Worm (Caenorhabditis elegans) whole organism, L3 larva: ENCODE data around the gene npr-36.

ENCODE experiments used
- R02D3.7 ChIP-seq: fragments of 150-350 bp; optimal IDR thresholded peaks from 2 replicates; lab custom pipeline; 2014; ENCODE audit warnings: missing biosample characterization, missing genetic modification characterization
- aly-2 ChIP-seq: fragments of 150-350 bp; optimal IDR thresholded peaks from 2 replicates; lab custom pipeline; 2014; ENCODE audit warnings: missing biosample characterization, missing genetic modification characterization
- ama-1 ChIP-seq: fragments of 150-350 bp; optimal IDR thresholded peaks from 2 replicates; lab custom pipeline; 2018
- ceh-16 ChIP-seq: sonication (generic microtip); optimal IDR thresholded peaks from 2 replicates; lab custom pipeline; 2017; ENCODE audit warnings: missing biosample characterization, missing genetic modification characterization
- ceh-82 ChIP-seq: fragments of 150-350 bp; optimal IDR thresholded peaks from 2 replicates; lab custom pipeline; 2014; ENCODE audit warnings: missing biosample characterization, missing genetic modification characterization
- ceh-9 ChIP-seq: sonication (generic microtip); optimal IDR thresholded peaks from 2 replicates; lab custom pipeline; 2018; ENCODE audit warnings: missing biosample characterization, missing genetic modification characterization
- daf-12 ChIP-seq: fragments of 150-350 bp; optimal IDR thresholded peaks from 2 replicates; lab custom pipeline; 2014; ENCODE audit warnings: missing biosample characterization, missing genetic modification reagents, missing genetic modification characterization
- egl-27 ChIP-seq: sonication (generic microtip); optimal IDR thresholded peaks from 4 replicates; lab custom pipeline; 2017; ENCODE audit warnings: missing biosample characterization, missing genetic modification reagents, missing genetic modification characterization
- egl-5 ChIP-seq: fragments of 150-350 bp; optimal IDR thresholded peaks from 2 replicates; lab custom pipeline; 2017; ENCODE audit warnings: missing biosample characterization, missing genetic modification reagents, missing genetic modification characterization, inconsistent platforms
- elt-2 ChIP-seq: sonication (generic microtip); optimal IDR thresholded peaks from 2 replicates; lab custom pipeline; 2016; ENCODE audit warnings: missing genetic modification reagents, mild to moderate bottlenecking, missing genetic modification characterization, missing compliant biosample characterization
- fkh-10 ChIP-seq: sonication (generic microtip); optimal IDR thresholded peaks from 2 replicates; lab custom pipeline; 2017; ENCODE audit warnings: missing biosample characterization, missing genetic modification reagents, missing genetic modification characterization
- fkh-2 ChIP-seq: fragments of 150-350 bp; optimal IDR thresholded peaks from 2 replicates; lab custom pipeline; 2014; ENCODE audit warnings: missing biosample characterization, missing genetic modification reagents, missing genetic modification characterization
- fos-1 ChIP-seq: fragments of 150-350 bp; optimal IDR thresholded peaks from 2 replicates; lab custom pipeline; 2014; ENCODE audit warnings: missing biosample characterization, missing genetic modification characterization
- hmg-11 ChIP-seq: sonication (generic microtip); optimal IDR thresholded peaks from 2 replicates; lab custom pipeline; 2016; ENCODE audit warnings: missing genetic modification characterization, missing compliant biosample characterization
- jun-1 ChIP-seq: fragments of 150-350 bp; optimal IDR thresholded peaks from 2 replicates; lab custom pipeline; 2014; ENCODE audit warnings: missing biosample characterization, missing genetic modification reagents, missing genetic modification characterization
- lin-15B ChIP-seq: fragments of 150-350 bp; optimal IDR thresholded peaks from 2 replicates; lab custom pipeline; 2014; ENCODE audit warnings: missing biosample characterization, missing genetic modification characterization
- lsy-12 ChIP-seq: sonication (generic microtip); optimal IDR thresholded peaks from 2 replicates; lab custom pipeline; 2016; ENCODE audit warnings: mild to moderate bottlenecking, missing genetic modification characterization, missing compliant biosample characterization
- mdl-1 ChIP-seq: fragments of 150-350 bp; optimal IDR thresholded peaks from 2 replicates; lab custom pipeline; 2014; ENCODE audit warnings: missing biosample characterization, missing genetic modification characterization
- mml-1 ChIP-seq: fragments of 150-350 bp; sonication (generic microtip); optimal IDR thresholded peaks from 3 replicates; lab custom pipeline; 2014; ENCODE audit warnings: missing biosample characterization, missing genetic modification characterization
- nfya-1 ChIP-seq: sonication (generic microtip); optimal IDR thresholded peaks from 2 replicates; lab custom pipeline; 2017; ENCODE audit warnings: missing genetic modification characterization, mild to moderate bottlenecking, missing compliant biosample characterization, antibody characterized with exemption, moderate library complexity; ENCODE audit not compliant: insufficient read depth
- nhr-12 ChIP-seq: fragments of 150-350 bp; optimal IDR thresholded peaks from 2 replicates; lab custom pipeline; 2014; ENCODE audit warnings: missing biosample characterization, missing genetic modification characterization
- nhr-23 ChIP-seq: fragments of 150-350 bp; optimal IDR thresholded peaks from 2 replicates; lab custom pipeline; 2014; ENCODE audit warnings: missing biosample characterization, missing genetic modification reagents, missing genetic modification characterization
- nhr-237 ChIP-seq: fragments of 150-350 bp; optimal IDR thresholded peaks from 2 replicates; lab custom pipeline; 2014; ENCODE audit warnings: missing biosample characterization, missing genetic modification characterization
- nhr-25 ChIP-seq: sonication (generic microtip); optimal IDR thresholded peaks from 2 replicates; lab custom pipeline; 2017; ENCODE audit warnings: missing biosample characterization, missing genetic modification characterization
- nhr-28 ChIP-seq: fragments of 150-350 bp; optimal IDR thresholded peaks from 2 replicates; lab custom pipeline; 2014; ENCODE audit warnings: missing biosample characterization, missing genetic modification characterization
- nhr-43 ChIP-seq: sonication (generic microtip); optimal IDR thresholded peaks from 2 replicates; lab custom pipeline; 2016; ENCODE audit warnings: mild to moderate bottlenecking, missing genetic modification characterization, missing compliant biosample characterization; ENCODE audit not compliant: poor library complexity, severe bottlenecking
- nhr-67 ChIP-seq: fragments of 150-350 bp; optimal IDR thresholded peaks from 2 replicates; lab custom pipeline; 2014; ENCODE audit warnings: missing biosample characterization, missing genetic modification characterization
- nhr-77 ChIP-seq: fragments of 150-350 bp; optimal IDR thresholded peaks from 2 replicates; lab custom pipeline; 2014; ENCODE audit warnings: missing biosample characterization, missing genetic modification characterization
- pha-4 ChIP-seq: fragments of 150-350 bp; optimal IDR thresholded peaks from 2 replicates; lab custom pipeline; 2014; ENCODE audit warnings: missing biosample characterization, missing genetic modification reagents, missing genetic modification characterization
- pqm-1 ChIP-seq: fragments of 150-350 bp; optimal IDR thresholded peaks from 2 replicates; lab custom pipeline; 2017; ENCODE audit warnings: missing biosample characterization, missing genetic modification characterization, inconsistent platforms
- sea-2 ChIP-seq: fragments of 150-350 bp; sonication (generic microtip); optimal IDR thresholded peaks from 4 replicates; lab custom pipeline; 2014; ENCODE audit warnings: missing biosample characterization, missing genetic modification reagents, missing genetic modification characterization
- skn-1 ChIP-seq: fragments of 150-350 bp; optimal IDR thresholded peaks from 2 replicates; lab custom pipeline; 2014; ENCODE audit warnings: missing biosample characterization, missing genetic modification characterization
- snpc-4 ChIP-seq: fragments of 150-350 bp; optimal IDR thresholded peaks from 2 replicates; lab custom pipeline; 2014; ENCODE audit warnings: missing biosample characterization, missing genetic modification characterization
- unc-39 ChIP-seq: sonication (generic microtip); optimal IDR thresholded peaks from 4 replicates; lab custom pipeline; 2017; ENCODE audit warnings: missing biosample characterization, missing genetic modification characterization
- zag-1 ChIP-seq: fragments of 150-350 bp; optimal IDR thresholded peaks from 2 replicates; lab custom pipeline; 2014; ENCODE audit warnings: missing biosample characterization, missing genetic modification characterization
- ztf-11 ChIP-seq: fragments of 150-350 bp; optimal IDR thresholded peaks from 2 replicates; lab custom pipeline; 2014; ENCODE audit warnings: missing biosample characterization, missing genetic modification characterization
- ztf-4 ChIP-seq: fragments of 150-350 bp; optimal IDR thresholded peaks from 2 replicates; lab custom pipeline; 2014; ENCODE audit warnings: missing biosample characterization, missing genetic modification characterization

The npr-36 gene

DNA sequence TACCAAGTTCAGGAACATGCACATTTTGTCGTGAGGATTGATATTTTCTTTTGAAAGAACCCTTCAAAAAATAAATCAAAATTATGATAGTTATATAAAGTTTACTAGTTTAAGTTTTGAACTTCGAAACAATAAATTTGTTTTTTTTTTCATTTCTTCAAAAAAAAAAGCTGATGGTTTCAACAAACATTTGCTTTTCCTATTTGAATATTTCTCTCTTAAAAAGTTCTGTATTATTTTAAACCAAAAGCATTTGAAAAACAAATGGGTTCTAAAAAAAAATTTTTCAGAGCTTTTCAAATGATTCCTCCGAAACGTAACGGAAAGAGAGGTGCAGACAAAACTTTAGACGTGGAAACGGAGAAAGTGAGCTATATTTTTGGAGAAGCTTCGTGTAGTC lies 19.1 kb upstream of the npr-36 start, which contains the start of gene C53C11.1:
Gene C53C11.1, plus strand, starts transcription at position 301 of the 400 bp plus-strand sequence.
- no peak for TF ChIP-seq ceh-82
- no peak for TF ChIP-seq ztf-4
- no peak for TF ChIP-seq egl-5 (tag; lab: Kevin White, UChicago)
- TF ChIP-seq jun-1 (tag; lab: Kevin White, UChicago), result no peak
- TF ChIP-seq aly-2 (tag; lab: Kevin White, UChicago), result no peak
- no peak for TF ChIP-seq nhr-237
- no peak for TF ChIP-seq snpc-4 (tag; lab: Kevin White, UChicago)

DNA sequence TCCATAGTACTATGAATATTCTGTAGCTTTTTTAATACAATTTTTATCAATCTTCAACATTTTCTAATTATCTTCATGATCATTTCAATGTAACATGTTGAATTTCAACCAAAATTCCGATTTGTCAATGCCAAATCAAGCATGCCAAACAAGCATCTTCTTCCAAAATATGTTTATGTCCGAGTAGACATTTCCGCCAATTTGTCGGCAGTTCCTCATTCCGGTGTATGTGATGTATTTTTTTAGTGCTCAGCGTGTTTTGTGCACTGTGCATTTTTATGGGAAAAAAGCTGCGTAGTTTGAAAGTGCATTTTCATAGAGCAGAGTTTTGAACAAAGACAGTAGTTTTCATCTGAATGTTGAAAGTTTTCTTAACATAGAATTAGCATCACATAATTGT lies 10.1 kb upstream of the npr-36 start:
- no peak for TF ChIP-seq lsy-12
- TF ChIP-seq nhr-23 (tag; lab: Kevin White, UChicago), result no peak
- no peak for TF ChIP-seq elt-2 (tag; lab: Kevin White, UChicago)
- TF ChIP-seq nhr-77 (tag; lab: Kevin White, UChicago), result no peak
- TF ChIP-seq pha-4 (tag; lab: Kevin White, UChicago), result no peak
- no peak for TF ChIP-seq ceh-82
- TF ChIP-seq ama-1 (lab: Kevin White, UChicago), result no peak
- TF ChIP-seq skn-1, result no peak
- TF ChIP-seq pqm-1 (tag; lab: Kevin White, UChicago), result no peak
- no peak for TF ChIP-seq jun-1 (tag; lab: Kevin White, UChicago)
- TF ChIP-seq ceh-9 (tag; lab: Kevin White, UChicago), result no peak
- TF ChIP-seq ztf-11, result no peak

DNA sequence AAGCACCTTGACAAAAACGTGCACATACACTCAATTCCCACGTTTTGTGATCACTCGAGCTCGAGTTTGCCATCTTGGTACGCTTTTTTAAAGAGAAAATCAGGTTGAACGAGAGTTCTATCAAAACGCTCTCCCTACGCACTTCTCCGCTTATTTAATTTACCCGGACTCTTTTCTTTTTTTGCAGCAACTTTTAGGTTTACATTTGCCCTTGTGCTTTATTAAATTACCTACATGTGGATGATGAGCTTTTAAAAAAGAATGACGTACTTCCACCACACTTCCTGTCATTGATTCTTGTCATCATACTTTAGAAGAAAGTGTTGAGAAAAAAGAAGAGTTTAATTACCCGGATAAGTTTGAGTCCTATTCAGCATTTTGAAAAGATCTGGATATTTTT lies 7.5 kb upstream of the npr-36 start:
- TF ChIP-seq zag-1 (tag; lab: Kevin White, UChicago) (no peak), fkh-10 (peak; percentile 87)

- no peak for TF ChIP-seq egl-5 (tag; lab: Kevin White, UChicago)
- TF ChIP-seq mml-1 (tag; lab: Kevin White, UChicago), result no peak
- no peak for TF ChIP-seq jun-1 (tag; lab: Kevin White, UChicago)
- TF ChIP-seq nfya-1 (tag; lab: Kevin White, UChicago), result no peak
- TF ChIP-seq nhr-67 (tag; lab: Kevin White, UChicago), result no peak
- no peak for TF ChIP-seq nhr-28 (tag; lab: Kevin White, UChicago)
- TF ChIP-seq unc-39 (tag; lab: Kevin White, UChicago), result no peak
- no peak for TF ChIP-seq pha-4 (tag; lab: Kevin White, UChicago)
- no peak for TF ChIP-seq mdl-1
- no peak for TF ChIP-seq hmg-11 (tag; lab: Kevin White, UChicago)
- TF ChIP-seq nhr-12, result no peak
- no peak for TF ChIP-seq ztf-4
- no peak for TF ChIP-seq lsy-12
- TF ChIP-seq fos-1 (tag; lab: Kevin White, UChicago), result no peak
- no peak for TF ChIP-seq aly-2 (tag; lab: Kevin White, UChicago)
- TF ChIP-seq pqm-1 (tag; lab: Kevin White, UChicago), result no peak
These were observed 4.1 kb upstream of the npr-36 start for ce11 chrX:17355462-17355861.

- TF ChIP-seq nhr-67 (tag; lab: Kevin White, UChicago) (no peak), daf-12 (no peak), R02D3.7 (tag; lab: Kevin White, UChicago) (no peak), sea-2 (GFP tag; lab: Kevin White, UChicago) (no peak), nhr-43 (no peak), jun-1 (tag; lab: Kevin White, UChicago) (no peak), nhr-25 (tag; lab: Kevin White, UChicago) (no peak), aly-2 (tag; lab: Kevin White, UChicago) (no peak), ceh-16 (tag; lab: Kevin White, UChicago) (no peak), skn-1 (no peak), pha-4 (tag; lab: Kevin White, UChicago) (no peak), egl-5 (tag; lab: Kevin White, UChicago) (no peak), egl-27 (tag; lab: Kevin White, UChicago) (no peak), fkh-2 (no peak), lin-15B (tag; lab: Kevin White, UChicago) (no peak), mdl-1 (no peak)
These were observed 2.8 kb upstream of the npr-36 start for ce11 chrX:17356748-17357147.
